Worm (Caenorhabditis elegans) whole organism, midembryonic: ENCODE results near the gene math-33.

Experiments
- cog-1 ChIP-seq: sonication (generic microtip); optimal IDR thresholded peaks from 2 replicates; lab custom pipeline; 2016; ENCODE audit warnings: missing genetic modification characterization, missing compliant biosample characterization
- flt-1 ChIP-seq: fragments of 200-800 bp; sonication (Bioruptor generic); IDR thresholded peaks from 2 replicates; pipeline ENCODE4 v1.3.6; 2022; ENCODE audit warnings: missing genetic modification characterization, missing compliant biosample characterization
- klf-2 ChIP-seq: fragments of 200-800 bp; sonication (Bioruptor generic); conservative IDR thresholded peaks from 2 replicates; pipeline ENCODE4 v1.3.6; 2022; ENCODE audit warnings: missing genetic modification reagents, missing genetic modification characterization, missing compliant biosample characterization
- med-1 ChIP-seq: sonication (generic microtip); optimal IDR thresholded peaks from 2 replicates; lab custom pipeline; 2017; ENCODE audit warnings: missing genetic modification characterization, mild to moderate bottlenecking, missing compliant biosample characterization, antibody characterized with exemption, missing genetic modification reagents; ENCODE audit not compliant: insufficient read depth
- ref-1 ChIP-seq: fragments of 200-800 bp; sonication (Bioruptor generic); conservative IDR thresholded peaks from 2 replicates; pipeline ENCODE4 v1.3.6; 2022; ENCODE audit warnings: missing genetic modification reagents, missing genetic modification characterization, missing compliant biosample characterization
- ztf-29 ChIP-seq: fragments of 200-800 bp; sonication (Bioruptor generic); IDR thresholded peaks from 2 replicates; pipeline ENCODE4 v1.3.6; 2022; ENCODE audit warnings: missing genetic modification reagents, missing genetic modification characterization, missing compliant biosample characterization

- no peak for TF ChIP-seq cog-1 (tag; lab: Kevin White, UChicago)
- TF ChIP-seq ztf-29: no peak
- TF ChIP-seq flt-1 (GFP tag; lab: Robert Waterston, UW): no peak
- no peak for TF ChIP-seq med-1 (GFP tag; lab: Kevin White, UChicago)
- no peak for TF ChIP-seq klf-2 (GFP tag; lab: Robert Waterston, UW)
- no peak for TF ChIP-seq ref-1
These were observed 40.4 kb upstream of the math-33 start for ce11 chrV:11073354-11073753.
